Worm (Caenorhabditis elegans) whole organism, L4 larva: Measurements from ENCODE around the gene D1014.13.
A peak's percentile ranks its signal among the peaks of the same experiment; 100 is the strongest.

Experiments used
- D1046.2 ChIP-seq: fragments of 200-800 bp; sonication (Bioruptor generic); IDR thresholded peaks from 2 replicates; pipeline ENCODE4 v1.3.6; 2022; ENCODE audit warnings: missing genetic modification characterization, missing compliant biosample characterization
- F26F4.8 ChIP-seq: fragments of 200-800 bp; sonication (Bioruptor generic); conservative IDR thresholded peaks from 2 replicates; pipeline ENCODE4 v1.3.6; 2022; ENCODE audit warnings: missing genetic modification characterization, missing compliant biosample characterization
- F44E2.7 ChIP-seq: fragments of 200-800 bp; sonication (Bioruptor generic); IDR thresholded peaks from 2 replicates; pipeline ENCODE4 v2.1.2; 2022; ENCODE audit warnings: missing genetic modification characterization, missing compliant biosample characterization
- T20F7.1 ChIP-seq: fragments of 200-800 bp; sonication (Bioruptor generic); optimal IDR thresholded peaks from 2 replicates; lab custom pipeline; 2018; ENCODE audit warnings: mild to moderate bottlenecking, missing genetic modification characterization, missing compliant biosample characterization
- Y48G9A.11 ChIP-seq: fragments of 200-800 bp; sonication (Bioruptor generic); IDR thresholded peaks from 2 replicates; pipeline ENCODE4 v1.3.6; 2022; ENCODE audit warnings: missing genetic modification reagents, missing genetic modification characterization, missing compliant biosample characterization
- ZK337.2 ChIP-seq: fragments of 200-800 bp; sonication (Bioruptor generic); IDR thresholded peaks from 2 replicates; pipeline ENCODE4 v1.3.6; 2022; ENCODE audit warnings: missing genetic modification reagents, missing genetic modification characterization, missing compliant biosample characterization
- aha-1 ChIP-seq: fragments of 150-350 bp; peaks from one replicate; lab custom pipeline; 2014; ENCODE audit warnings: missing biosample characterization, missing genetic modification characterization
- ceh-20 ChIP-seq: fragments of 200-800 bp; sonication (Bioruptor generic); IDR thresholded peaks from 2 replicates; pipeline ENCODE4 v1.3.6; 2022; ENCODE audit warnings: missing genetic modification reagents, missing genetic modification characterization, missing compliant biosample characterization
- ceh-32 ChIP-seq: sonication (generic microtip); optimal IDR thresholded peaks from 2 replicates; lab custom pipeline; 2016; ENCODE audit warnings: mild to moderate bottlenecking, missing genetic modification characterization, missing compliant biosample characterization; ENCODE audit not compliant: poor library complexity
- ceh-44 ChIP-seq: fragments of 200-800 bp; sonication (Bioruptor generic); IDR thresholded peaks from 2 replicates; pipeline ENCODE4 v1.3.6; 2022; ENCODE audit warnings: missing genetic modification reagents, missing genetic modification characterization, missing compliant biosample characterization
- ctbp-1 ChIP-seq: fragments of 200-800 bp; sonication (Bioruptor generic); IDR thresholded peaks from 2 replicates; pipeline ENCODE4 v1.3.6; 2022; ENCODE audit warnings: missing genetic modification reagents, missing genetic modification characterization, missing compliant biosample characterization
- daf-16 ChIP-seq, 3 experiments: sonication (generic microtip); optimal IDR thresholded peaks; 2 replicates each; lab custom pipeline; 2016 to 2017; ENCODE audit warnings: missing genetic modification characterization in 3 of 3, missing genetic modification reagents in 3 of 3, mild to moderate bottlenecking in 2 of 3, missing compliant biosample characterization in 2 of 3, missing biosample characterization in 1 of 3, moderate library complexity in 1 of 3
- dmd-6 ChIP-seq: fragments of 200-800 bp; sonication (Bioruptor generic); IDR thresholded peaks from 2 replicates; pipeline ENCODE4 v1.3.6; 2022; ENCODE audit warnings: missing genetic modification reagents, missing genetic modification characterization, missing compliant biosample characterization
- dmd-9 ChIP-seq: fragments of 200-800 bp; sonication (Bioruptor generic); IDR thresholded peaks from 2 replicates; pipeline ENCODE4 v1.3.6; 2022; ENCODE audit warnings: missing genetic modification reagents, missing genetic modification characterization, missing compliant biosample characterization
- dve-1 ChIP-seq: sonication (generic microtip); optimal IDR thresholded peaks from 2 replicates; lab custom pipeline; 2017; ENCODE audit warnings: antibody characterized with exemption, mild to moderate bottlenecking, missing genetic modification characterization, missing compliant biosample characterization; ENCODE audit not compliant: insufficient read depth
- egl-27 ChIP-seq: sonication (generic microtip); optimal IDR thresholded peaks from 3 replicates; lab custom pipeline; 2017; ENCODE audit warnings: missing biosample characterization, missing genetic modification reagents, missing genetic modification characterization
- egl-43 ChIP-seq: fragments of 200-800 bp; sonication (Bioruptor generic); IDR thresholded peaks from 2 replicates; pipeline ENCODE4 v1.3.6; 2022; ENCODE audit warnings: missing genetic modification reagents, missing genetic modification characterization, missing compliant biosample characterization
- fkh-10 ChIP-seq: fragments of 150-350 bp; optimal IDR thresholded peaks from 2 replicates; lab custom pipeline; 2014; ENCODE audit warnings: missing biosample characterization, missing genetic modification reagents, missing genetic modification characterization
- fos-1 ChIP-seq: fragments of 150-350 bp; optimal IDR thresholded peaks from 2 replicates; lab custom pipeline; 2014; ENCODE audit warnings: missing biosample characterization, missing genetic modification characterization
- hlh-11 ChIP-seq: fragments of 200-800 bp; sonication (Bioruptor generic); optimal IDR thresholded peaks from 2 replicates; lab custom pipeline; 2018; ENCODE audit warnings: mild to moderate bottlenecking, missing genetic modification characterization, missing compliant biosample characterization
- hlh-30 ChIP-seq: sonication (generic microtip); optimal IDR thresholded peaks from 2 replicates; lab custom pipeline; 2017; ENCODE audit warnings: antibody characterized with exemption, mild to moderate bottlenecking, missing genetic modification characterization, missing compliant biosample characterization; ENCODE audit not compliant: insufficient read depth
- lim-7 ChIP-seq: fragments of 200-800 bp; sonication (Bioruptor generic); IDR thresholded peaks from 2 replicates; pipeline ENCODE4 v1.3.6; 2022; ENCODE audit warnings: missing genetic modification characterization, missing compliant biosample characterization
- lin-1 ChIP-seq: fragments of 200-800 bp; sonication (Bioruptor generic); IDR thresholded peaks from 2 replicates; pipeline ENCODE4 v1.3.6; 2022; ENCODE audit warnings: missing genetic modification reagents, missing genetic modification characterization, missing compliant biosample characterization
- lin-13 ChIP-seq: fragments of 150-350 bp; optimal IDR thresholded peaks from 2 replicates; lab custom pipeline; 2014; ENCODE audit warnings: missing biosample characterization, missing genetic modification reagents, missing genetic modification characterization
- lir-3 ChIP-seq: sonication (generic microtip); optimal IDR thresholded peaks from 2 replicates; lab custom pipeline; 2016; ENCODE audit warnings: mild to moderate bottlenecking, missing genetic modification characterization, missing compliant biosample characterization
- madf-5 ChIP-seq, 2 experiments: fragments of 200-800 bp; sonication (Bioruptor generic); IDR thresholded peaks; 2 replicates each; pipeline ENCODE4 v1.3.6; 2022; ENCODE audit warnings: missing compliant biosample characterization in 2 of 2, missing genetic modification characterization in 2 of 2
- madf-9 ChIP-seq: fragments of 200-800 bp; sonication (Bioruptor generic); conservative IDR thresholded peaks from 2 replicates; pipeline ENCODE4 v1.3.6; 2022; ENCODE audit warnings: missing genetic modification reagents, missing genetic modification characterization, missing compliant biosample characterization
- mdt-29 ChIP-seq: fragments of 200-800 bp; sonication (Bioruptor generic); IDR thresholded peaks from 2 replicates; pipeline ENCODE4 v1.3.6; 2022; ENCODE audit warnings: missing genetic modification reagents, missing genetic modification characterization, missing compliant biosample characterization
- mep-1 ChIP-seq: fragments of 150-350 bp; sonication (generic microtip); optimal IDR thresholded peaks from 3 replicates; lab custom pipeline; 2014; ENCODE audit warnings: missing biosample characterization, missing genetic modification characterization
- mxl-3 ChIP-seq: fragments of 200-800 bp; sonication (Bioruptor generic); optimal IDR thresholded peaks from 2 replicates; lab custom pipeline; 2018; ENCODE audit warnings: mild to moderate bottlenecking, missing genetic modification characterization, missing compliant biosample characterization
- nhr-11 ChIP-seq: fragments of 150-350 bp; optimal IDR thresholded peaks from 2 replicates; lab custom pipeline; 2014; ENCODE audit warnings: missing biosample characterization, missing genetic modification characterization
- nhr-28 ChIP-seq: fragments of 150-350 bp; optimal IDR thresholded peaks from 2 replicates; lab custom pipeline; 2014; ENCODE audit warnings: missing biosample characterization, missing genetic modification characterization
- nhr-41 ChIP-seq: fragments of 200-800 bp; sonication (Bioruptor generic); IDR thresholded peaks from 2 replicates; pipeline ENCODE4 v1.3.6; 2022; ENCODE audit warnings: missing genetic modification reagents, missing genetic modification characterization, missing compliant biosample characterization
- rbr-2 ChIP-seq: sonication (generic microtip); optimal IDR thresholded peaks from 2 replicates; lab custom pipeline; 2016; ENCODE audit warnings: missing genotype, missing genetic modification characterization, missing compliant biosample characterization
- snpc-1.2 ChIP-seq: fragments of 200-800 bp; sonication (Bioruptor generic); IDR thresholded peaks from 2 replicates; pipeline ENCODE4 v1.3.6; 2022; ENCODE audit warnings: missing genetic modification reagents, missing genetic modification characterization, missing compliant biosample characterization
- snpc-4 ChIP-seq: fragments of 150-350 bp; optimal IDR thresholded peaks from 2 replicates; lab custom pipeline; 2014; ENCODE audit warnings: missing biosample characterization, missing genetic modification characterization
- spr-1 ChIP-seq: sonication (generic microtip); optimal IDR thresholded peaks from 2 replicates; lab custom pipeline; 2016; ENCODE audit warnings: mild to moderate bottlenecking, missing genetic modification characterization, missing compliant biosample characterization
- tag-97 ChIP-seq: fragments of 200-800 bp; sonication (Bioruptor generic); IDR thresholded peaks from 2 replicates; pipeline ENCODE4 v1.3.6; 2022; ENCODE audit warnings: missing genetic modification characterization, missing compliant biosample characterization
- unc-130 ChIP-seq: sonication (generic microtip); optimal IDR thresholded peaks from 2 replicates; lab custom pipeline; 2016; ENCODE audit warnings: missing genetic modification reagents, missing genetic modification characterization, missing compliant biosample characterization
- unc-39 ChIP-seq: sonication (generic microtip); optimal IDR thresholded peaks from 2 replicates; lab custom pipeline; 2017; ENCODE audit warnings: missing biosample characterization, missing genetic modification characterization
- unc-62 ChIP-seq, 3 experiments: fragments of 150-350 bp in 1 of 3; sonication (generic microtip); optimal IDR thresholded peaks in 2 of 3; peaks in 1 of 3; 1 replicate in 1 of 3; 2 replicates in 2 of 3; lab custom pipeline; 2014 to 2017; ENCODE audit warnings: missing biosample characterization in 3 of 3, missing genetic modification characterization in 3 of 3, missing genetic modification reagents in 3 of 3, missing genotype in 1 of 3
- zfp-3 ChIP-seq: fragments of 200-800 bp; sonication (Bioruptor generic); conservative IDR thresholded peaks from 2 replicates; pipeline ENCODE4 v1.3.6; 2022; ENCODE audit warnings: missing genetic modification reagents, missing genetic modification characterization, missing compliant biosample characterization
- zip-11 ChIP-seq: fragments of 200-800 bp; sonication (Bioruptor generic); IDR thresholded peaks from 2 replicates; pipeline ENCODE4 v1.3.6; 2022; ENCODE audit warnings: missing genetic modification characterization, missing compliant biosample characterization

The D1014.13 gene

DNA sequence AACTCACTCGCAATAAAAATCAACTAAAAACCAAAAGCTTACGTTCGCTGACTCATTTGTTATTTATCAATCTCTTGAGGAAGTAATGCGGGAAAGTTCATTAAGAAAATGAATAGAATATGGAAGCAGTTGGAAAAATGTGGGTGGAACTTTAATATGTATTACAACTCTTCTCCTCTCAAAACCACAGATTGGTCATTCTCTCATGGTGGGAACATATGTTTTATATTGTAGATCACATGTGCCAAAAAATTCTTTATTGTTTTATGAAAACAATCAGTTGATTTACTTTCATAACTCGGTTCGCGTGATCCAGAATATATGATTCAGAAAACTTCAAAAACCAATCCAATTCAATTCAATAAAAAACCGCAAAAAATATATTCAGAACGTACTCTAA, 26.3 kb downstream of the D1014.13 start:
- no peak for TF ChIP-seq lin-1
- no peak for TF ChIP-seq T20F7.1 (GFP tag; lab: Kevin White, UChicago)
- no peak for TF ChIP-seq mep-1 (tag; lab: Kevin White, UChicago)
- TF ChIP-seq F26F4.8 (GFP tag; lab: Robert Waterston, UW) = no peak
- no peak for TF ChIP-seq snpc-4 (tag; lab: Kevin White, UChicago)
- TF ChIP-seq unc-62 (GFP tag; optimal IDR thresholded peaks at IDR 0.05 in 1 of 2; lab: Kevin White, UChicago) = no peak
- TF ChIP-seq unc-62 (tag; optimal IDR thresholded peaks at IDR 0.05; lab: Kevin White, UChicago) = no peak

DNA sequence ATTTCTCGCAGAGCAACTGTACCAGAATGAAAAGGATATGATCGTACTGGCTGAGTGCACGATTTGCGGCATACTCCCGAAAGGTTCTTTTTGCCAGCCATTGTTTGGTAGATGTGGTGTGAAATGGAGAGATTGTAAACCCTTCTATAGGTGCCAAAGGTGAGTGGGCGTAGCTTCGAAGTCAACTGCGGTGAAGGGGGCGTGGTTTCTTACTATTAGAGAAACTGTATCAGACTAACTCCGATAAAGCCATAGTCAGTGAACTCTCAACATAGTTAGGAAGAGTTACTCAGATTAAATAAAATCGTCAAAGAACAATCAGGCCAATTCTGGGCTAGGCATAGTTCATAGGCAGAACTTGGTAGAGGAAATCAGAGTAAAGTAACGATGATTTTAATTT, 31.9 kb downstream of the D1014.13 start, which contains the start of gene F20D6.9:
TSS of gene F20D6.9 (minus strand) at position 101 of the 400 bp plus-strand sequence.
- TF ChIP-seq aha-1 (tag; lab: Kevin White, UChicago) = peak; percentile 26
- no peak for TF ChIP-seq ctbp-1 (GFP tag; lab: Robert Waterston, UW)
- TF ChIP-seq unc-39 = no peak
- TF ChIP-seq lir-3 (tag; lab: Kevin White, UChicago) = no peak
- TF ChIP-seq zfp-3 (GFP tag; lab: Robert Waterston, UW) = no peak
- TF ChIP-seq dmd-6 = no peak
- no peak for TF ChIP-seq dmd-9 (GFP tag; lab: Robert Waterston, UW)

DNA sequence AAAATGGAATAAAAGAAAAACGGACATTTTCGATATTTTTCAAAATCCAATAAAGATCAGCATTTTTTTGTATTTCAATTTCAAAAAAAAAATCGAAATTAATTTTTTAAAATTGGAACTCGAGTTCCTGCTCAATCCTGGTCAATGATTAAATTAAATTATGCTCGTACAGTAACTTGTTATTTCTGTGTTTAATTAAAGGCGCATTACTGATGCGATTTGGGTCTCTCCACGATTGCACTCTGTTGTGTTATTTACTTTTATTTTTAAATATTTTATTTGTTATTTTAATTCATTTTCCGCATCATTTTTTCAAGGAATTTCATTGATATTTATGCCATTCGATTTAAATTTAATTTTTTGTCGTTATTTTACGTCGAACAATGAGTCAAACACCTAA, 32.9 kb downstream of the D1014.13 start:
- TF ChIP-seq hlh-30 (no peak), ZK337.2 (no peak), fkh-10 (no peak), snpc-1.2 (GFP tag; lab: Robert Waterston, UW) (no peak), ceh-32 (tag; lab: Kevin White, UChicago) (no peak), nhr-41 (GFP tag; lab: Robert Waterston, UW) (no peak), lin-13 (GFP tag; lab: Kevin White, UChicago) (no peak), egl-43 (GFP tag; lab: Robert Waterston, UW) (no peak), ceh-44 (GFP tag; lab: Robert Waterston, UW) (no peak), ceh-20 (no peak), mxl-3 (no peak), lim-7 (GFP tag; lab: Robert Waterston, UW) (no peak), snpc-4 (tag; lab: Kevin White, UChicago) (no peak), Y48G9A.11 (GFP tag; lab: Robert Waterston, UW) (no peak), fos-1 (tag; lab: Kevin White, UChicago) (no peak), zip-11 (GFP tag; lab: Robert Waterston, UW) (no peak)

DNA sequence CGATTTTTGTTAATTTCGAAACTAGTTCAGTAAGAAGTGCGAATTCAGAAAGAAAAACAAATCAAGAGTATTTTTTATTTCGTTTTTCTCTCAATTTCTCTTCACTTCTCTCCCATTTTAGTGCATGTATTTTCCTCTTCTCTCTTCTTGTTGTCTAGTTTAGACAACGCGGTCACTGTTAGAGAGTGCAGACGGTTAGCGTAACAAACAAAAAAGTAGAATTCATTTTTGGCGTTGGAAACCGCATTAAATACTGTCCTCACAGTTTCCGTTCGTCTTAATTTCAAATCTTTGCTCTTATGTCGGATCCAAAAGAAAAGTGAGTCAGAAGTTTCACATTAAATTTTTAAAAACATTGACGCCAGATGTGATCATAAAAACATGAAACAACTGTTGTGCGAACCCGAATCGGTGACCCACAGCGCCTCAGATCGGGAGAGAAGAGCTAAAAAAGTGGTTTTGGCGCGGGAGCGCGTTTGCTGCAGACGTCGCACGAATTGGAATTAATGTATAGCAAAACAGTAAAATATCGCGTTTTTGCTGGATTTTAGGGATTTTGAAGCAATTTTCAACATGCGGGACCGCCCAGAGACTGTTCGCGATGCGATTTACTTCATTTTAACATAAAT, 33.6 kb downstream of the D1014.13 start, which contains the start of gene srp-7:
TSS of gene srp-7 (plus strand) at position 213 of the 629 bp plus-strand sequence.
- TF ChIP-seq egl-27 (tag; lab: Kevin White, UChicago) = no peak
- TF ChIP-seq lin-13 (GFP tag; lab: Kevin White, UChicago) = peak; percentile 48
- TF ChIP-seq unc-62 (GFP tag; optimal IDR thresholded peaks at IDR 0.05 in 1 of 2; lab: Kevin White, UChicago) = no peak
- TF ChIP-seq unc-62 (tag; optimal IDR thresholded peaks at IDR 0.05; lab: Kevin White, UChicago) = no peak
- TF ChIP-seq dve-1 (tag; lab: Kevin White, UChicago) = peak; percentile 64
- no peak for TF ChIP-seq unc-130 (GFP tag; lab: Kevin White, UChicago)
- TF ChIP-seq rbr-2 (tag; lab: Kevin White, UChicago) = no peak
- no peak for TF ChIP-seq spr-1 (tag; lab: Kevin White, UChicago)
- no peak for TF ChIP-seq nhr-11 (tag; lab: Kevin White, UChicago)
- no peak for TF ChIP-seq mdt-29 (GFP tag; lab: Robert Waterston, UW)
- peak; percentile 5 for TF ChIP-seq mxl-3
- TF ChIP-seq ZK337.2 = no peak
- TF ChIP-seq madf-5 (GFP tag; IDR thresholded peaks at IDR 0.05; lab: Robert Waterston, UW) = no peak
- TF ChIP-seq ceh-44 (GFP tag; lab: Robert Waterston, UW) = peak; percentile 62; the same call in 1 of the 2 replicates
- 0 out of 2 replicates have a peak, but pooled peaks have one; percentile 25 for TF ChIP-seq madf-9 (GFP tag; lab: Robert Waterston, UW)
- 0 out of 2 replicates have a peak, but pooled peaks have one; percentile 15 for TF ChIP-seq ceh-20
- TF ChIP-seq F44E2.7 (GFP tag; lab: Robert Waterston, UW) = no peak
- TF ChIP-seq daf-16 (GFP tag; optimal IDR thresholded peaks at IDR 0.05; lab: Kevin White, UChicago) = no peak
- TF ChIP-seq daf-16 (tag; optimal IDR thresholded peaks at IDR 0.05; lab: Kevin White, UChicago) = peak; percentile 89
- TF ChIP-seq D1046.2 (GFP tag; lab: Robert Waterston, UW) = 0 out of 2 replicates have a peak, but pooled peaks have one; percentile 66
- TF ChIP-seq dmd-6 = peak; percentile 47; the same call in 1 of the 2 replicates
- no peak for TF ChIP-seq tag-97 (GFP tag; lab: Robert Waterston, UW)
- no peak for TF ChIP-seq snpc-4 (tag; lab: Kevin White, UChicago)
- peak; percentile 0 for TF ChIP-seq hlh-30
- peak; percentile 35 for TF ChIP-seq hlh-11 (tag; lab: Kevin White, UChicago)
- TF ChIP-seq nhr-28 = peak; percentile 12
